Fruit fly (Drosophila melanogaster): ENCODE data around the gene CG33301.

DNA sequence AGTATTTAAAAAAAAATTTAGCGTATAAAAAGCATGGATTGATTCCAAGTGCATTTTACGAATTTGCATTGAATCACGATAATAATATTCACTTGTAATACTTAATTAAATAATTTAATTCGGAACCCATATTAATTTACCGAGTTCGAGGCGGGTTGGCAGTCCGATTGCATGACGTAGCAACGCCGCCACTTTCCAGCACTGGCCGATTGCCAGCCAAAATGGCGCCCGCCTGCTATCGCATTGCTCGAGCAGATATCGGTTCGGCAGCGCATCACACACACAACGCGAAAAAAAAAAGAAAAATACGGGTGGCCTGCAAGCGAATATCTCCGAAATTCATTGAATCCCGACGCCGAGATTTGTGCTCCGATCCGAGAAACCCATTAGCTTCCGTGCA lies 45.8 kb upstream of the CG33301 start, which contains the start of gene Ndf:
- TF ChIP-seq woc (GFP tag; optimal IDR thresholded peaks at IDR 0.05) (peak; percentile 59), dl (GFP tag; optimal IDR thresholded peaks at IDR 0.05; ENCODE audit: insufficient read depth in 1 of 2, partially characterized antibody in 2 of 2) (no peak), OdsH (GFP tag; optimal IDR thresholded peaks at IDR 0.05) (peak; percentile 55), ey (GFP tag; optimal IDR thresholded peaks at IDR 0.05) (peak; percentile 36), h (GFP tag; optimal IDR thresholded peaks at IDR 0.05) (peak; percentile 78), CG32264 (GFP tag; optimal IDR thresholded peaks at IDR 0.05) (no peak), jim (GFP tag; optimal IDR thresholded peaks at IDR 0.05) (peak; percentile 62)

Data from whole organism, wandering third instar larva.